Worm (Caenorhabditis elegans): ENCODE results near the gene srx-5.
"Not testable (repeated sequence)": the region's sequence is repeated elsewhere in the genome, so short reads cannot be mapped to it uniquely, and the experiment has no call there.

Gene srx-5

DNA sequence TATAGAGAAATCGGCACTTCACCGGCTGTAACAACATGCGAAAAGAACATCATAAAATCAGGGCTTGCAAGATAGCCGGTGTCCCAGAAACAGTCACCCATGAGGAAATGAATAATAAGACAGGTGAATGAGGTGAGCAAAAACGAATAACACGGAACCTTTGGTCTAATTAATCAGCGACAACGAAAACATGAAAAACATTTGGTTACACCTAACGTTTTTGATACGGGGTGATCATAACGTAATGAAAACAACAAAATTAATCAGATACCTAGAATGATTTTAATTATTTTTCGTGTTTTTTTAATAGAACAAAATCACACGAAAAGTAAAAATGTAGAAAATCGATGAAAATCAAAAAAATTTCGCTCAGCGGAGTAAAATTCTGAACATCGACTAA is 44.1 kb upstream of the srx-5 start, which contains the start of gene srh-245:
Gene srh-245 (minus strand): TSS at position 101 of the 400 bp plus-strand sequence.
- no peak for TF ChIP-seq elt-4 (tag; optimal IDR thresholded peaks at IDR 0.05)
- no peak for TF ChIP-seq fkh-10 (GFP tag; optimal IDR thresholded peaks at IDR 0.05)
- TF ChIP-seq pat-9 (tag; optimal IDR thresholded peaks at IDR 0.05) = no peak
- TF ChIP-seq C08G9.2 (tag; optimal IDR thresholded peaks at IDR 0.05) = no peak
- TF ChIP-seq odd-2 (tag; optimal IDR thresholded peaks at IDR 0.05) = no peak
- no peak for TF ChIP-seq unc-42 (tag; optimal IDR thresholded peaks at IDR 0.05)
- no peak for TF ChIP-seq madf-2 (tag; optimal IDR thresholded peaks at IDR 0.05)
- TF ChIP-seq K02D7.2 (tag; optimal IDR thresholded peaks at IDR 0.05) = no peak
- no peak for TF ChIP-seq nhr-232 (tag; optimal IDR thresholded peaks at IDR 0.05)
- TF ChIP-seq mec-3 (tag; optimal IDR thresholded peaks at IDR 0.05; ENCODE audit: borderline replicate concordance) = no peak
- no peak for TF ChIP-seq ceh-9 (tag; optimal IDR thresholded peaks at IDR 0.05)

DNA sequence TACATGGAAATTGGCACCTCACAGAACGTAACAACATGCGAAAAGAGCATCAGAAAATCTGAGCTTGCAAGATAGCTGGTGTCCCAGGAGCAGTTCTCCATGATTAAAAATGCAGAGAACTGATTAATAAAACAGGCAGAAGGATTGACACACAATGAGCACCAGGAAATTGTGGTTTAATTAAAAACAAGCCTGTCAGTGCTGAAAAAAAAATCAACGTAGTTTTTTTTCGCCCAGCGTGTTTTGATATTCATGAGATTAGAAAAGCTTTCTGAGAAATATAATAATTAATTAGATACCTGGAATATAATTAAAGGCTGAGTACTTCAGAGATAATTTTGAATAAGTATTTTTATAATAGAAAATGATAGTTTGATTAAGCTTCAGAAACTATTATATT is 42.2 kb upstream of the srx-5 start, which contains the start of gene srh-246:
Gene srh-246 (minus strand): TSS at position 101 of the 400 bp plus-strand sequence.
- TF ChIP-seq ceh-45 (GFP tag; IDR thresholded peaks at IDR 0.05) (no peak), hlh-15 (tag; optimal IDR thresholded peaks at IDR 0.05) (no peak), ahr-1 (tag; optimal IDR thresholded peaks at IDR 0.05) (no peak)

DNA sequence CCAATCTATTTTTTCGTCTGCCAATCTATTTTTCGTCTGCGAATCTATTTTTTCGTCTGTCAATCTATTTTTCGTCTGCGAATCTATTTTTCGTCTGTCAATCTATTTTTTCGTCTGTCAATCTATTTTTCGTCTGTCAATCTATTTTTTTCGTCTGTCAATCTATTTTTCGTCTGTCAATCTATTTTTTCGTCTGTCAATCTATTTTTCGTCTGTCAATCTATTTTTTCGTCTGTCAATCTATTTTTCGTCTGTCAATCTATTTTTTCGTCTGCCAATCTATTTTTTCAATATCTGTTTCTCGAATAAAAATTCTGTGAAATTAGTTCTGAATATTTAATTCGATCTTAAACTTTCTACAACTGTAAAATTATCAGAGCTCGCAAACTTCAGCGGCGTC is 41.7 kb upstream of the srx-5 start:
- 0 out of 2 replicates have a peak, but pooled peaks have one; percentile 49 for TF ChIP-seq unc-3 (GFP tag; conservative IDR thresholded peaks at IDR 0.05)
- not testable (repeated sequence) for TF ChIP-seq unc-3 (tag; optimal IDR thresholded peaks at IDR 0.05)

- TF ChIP-seq K02D7.2 (tag; optimal IDR thresholded peaks at IDR 0.05) (no peak), C38D4.7 (GFP tag; optimal IDR thresholded peaks at IDR 0.05) (no peak), K09A11.1 (tag; optimal IDR thresholded peaks at IDR 0.05; ENCODE audit: insufficient read depth) (no peak), hlh-30 (tag; optimal IDR thresholded peaks at IDR 0.05; ENCODE audit: insufficient read depth) (no peak), lim-6 (tag; optimal IDR thresholded peaks at IDR 0.05) (no peak), rnt-1 (tag; optimal IDR thresholded peaks at IDR 0.05) (no peak), tbx-7 (tag; optimal IDR thresholded peaks at IDR 0.05) (no peak), sox-2 (GFP tag; IDR thresholded peaks at IDR 0.05) (no peak), unc-86 (tag; optimal IDR thresholded peaks at IDR 0.05) (no peak)
Measured at ce11 chrV:660210-660609, 39.7 kb upstream of the srx-5 start, which contains the start of gene F31F4.17. TSS of gene F31F4.17 (minus strand) at chrV:660310.

DNA sequence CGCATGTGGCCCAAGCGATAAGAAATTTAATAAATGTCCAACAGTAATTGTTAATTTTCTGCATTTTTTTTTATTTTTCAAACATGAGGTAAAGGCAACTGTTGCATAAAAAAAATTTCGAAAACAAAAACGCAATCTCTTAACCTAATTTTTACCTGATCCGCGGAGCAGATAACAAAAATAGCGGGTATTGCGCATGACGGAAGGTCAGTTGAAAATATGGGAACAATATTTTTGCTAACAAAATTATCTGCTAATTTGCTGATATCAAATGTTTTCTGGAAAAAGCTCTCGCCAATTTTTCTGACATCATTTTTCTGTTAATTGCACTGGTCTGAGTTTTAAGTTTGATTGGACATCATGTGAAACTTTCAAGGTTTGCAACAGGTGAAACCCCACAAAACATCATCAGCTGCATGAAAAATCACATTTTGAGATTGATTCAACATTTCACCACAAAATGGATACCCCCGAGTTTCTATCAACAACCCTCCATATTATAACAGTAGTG is 35.5 kb upstream of the srx-5 start, which contains the start of the genes F31F4.11 and srh-266:
Gene F31F4.11 (minus strand): TSS at position 101 of the 511 bp plus-strand sequence.
Gene srh-266 (plus strand): TSS at position 461 of the 511 bp plus-strand sequence.
- TF ChIP-seq ceh-31 (tag; optimal IDR thresholded peaks at IDR 0.05) (no peak), K02D7.2 (tag; optimal IDR thresholded peaks at IDR 0.05) (no peak), ref-2 (tag; optimal IDR thresholded peaks at IDR 0.05) (no peak), ama-1 (optimal IDR thresholded peaks at IDR 0.05) (no peak), pros-1 (tag; optimal IDR thresholded peaks at IDR 0.05) (no peak), odd-2 (tag; optimal IDR thresholded peaks at IDR 0.05) (no peak), ceh-34 (tag; optimal IDR thresholded peaks at IDR 0.05) (no peak), pha-4 (tag; optimal IDR thresholded peaks at IDR 0.05) (no peak), nfya-1 (tag; optimal IDR thresholded peaks at IDR 0.05) (no peak), ceh-45 (GFP tag; IDR thresholded peaks at IDR 0.05) (no peak), unc-55 (GFP tag; optimal IDR thresholded peaks at IDR 0.05) (no peak), elt-4 (tag; optimal IDR thresholded peaks at IDR 0.05) (no peak), tbx-2 (tag; optimal IDR thresholded peaks at IDR 0.05) (no peak), mec-3 (tag; optimal IDR thresholded peaks at IDR 0.05; ENCODE audit: borderline replicate concordance) (no peak), hlh-8 (tag; optimal IDR thresholded peaks at IDR 0.05) (no peak), ztf-16 (tag; optimal IDR thresholded peaks at IDR 0.05) (no peak), npax-4 (tag; optimal IDR thresholded peaks at IDR 0.05) (no peak), sox-2 (GFP tag; IDR thresholded peaks at IDR 0.05) (no peak)
